Fruit fly (Drosophila melanogaster): ENCODE measurements around the gene Or98b.

The Or98b gene

DNA sequence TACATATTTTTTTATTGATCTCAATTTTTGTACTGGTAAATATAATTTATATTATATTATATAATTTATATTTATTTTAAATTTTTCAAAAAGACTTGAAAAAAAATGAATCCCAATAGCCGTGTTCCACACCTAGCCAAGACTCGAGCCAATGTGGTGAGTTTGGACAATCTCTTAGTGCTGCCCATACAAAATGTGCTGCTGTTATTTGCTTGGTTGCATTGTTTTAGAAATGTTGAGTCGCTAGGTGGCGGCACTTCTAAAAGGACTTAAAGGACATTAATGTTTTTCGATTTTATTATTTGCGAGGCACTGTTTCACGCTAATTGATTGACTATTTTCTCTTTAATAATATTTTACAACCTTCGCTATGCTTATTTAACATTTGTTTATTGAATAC, 6.8 kb upstream of the Or98b start (continued):
- TF ChIP-seq chinmo (GFP tag; IDR thresholded peaks at IDR 0.05; ENCODE audit: partially characterized antibody) (no peak), da (GFP tag; optimal IDR thresholded peaks at IDR 0.05) (no peak), ssp (GFP tag; IDR thresholded peaks at IDR 0.05) (no peak), trh (GFP tag; optimal IDR thresholded peaks at IDR 0.05) (no peak), gsb (GFP tag; IDR thresholded peaks at IDR 0.05) (no peak), CG17361 (GFP tag; IDR thresholded peaks at IDR 0.05) (0 out of 3 replicates have a peak, but pooled peaks have one; percentile 32), CG17802 (tag; optimal IDR thresholded peaks at IDR 0.05) (no peak), Dll (GFP tag; IDR thresholded peaks at IDR 0.05; ENCODE audit: partially characterized antibody) (no peak), nau (GFP tag; optimal IDR thresholded peaks at IDR 0.05) (peak; percentile 1), CG8089 (GFP tag; optimal IDR thresholded peaks at IDR 0.05) (no peak), CG15514 (GFP tag; optimal IDR thresholded peaks at IDR 0.05) (peak; percentile 49), CG2129 (GFP tag; IDR thresholded peaks at IDR 0.05; ENCODE audit: partially characterized antibody) (no peak), CTCF (GFP tag; optimal IDR thresholded peaks at IDR 0.05) (peak; percentile 93), vnd (GFP tag; IDR thresholded peaks at IDR 0.05; ENCODE audit: partially characterized antibody) (no peak), CG6654 (GFP tag; optimal IDR thresholded peaks at IDR 0.05) (no peak), CG7963 (GFP tag; IDR thresholded peaks at IDR 0.05; ENCODE audit: partially characterized antibody) (no peak), CG10565 (GFP tag; optimal IDR thresholded peaks at IDR 0.05) (no peak), CG17912 (GFP tag; optimal IDR thresholded peaks at IDR 0.05) (no peak), CG12236 (GFP tag; optimal IDR thresholded peaks at IDR 0.05) (no peak), CG8944 (GFP tag; optimal IDR thresholded peaks at IDR 0.05) (no peak), tgo (GFP tag; IDR thresholded peaks at IDR 0.05) (no peak), Meics (GFP tag; optimal IDR thresholded peaks at IDR 0.05) (no peak), Dek (tag; optimal IDR thresholded peaks at IDR 0.05) (peak; percentile 21), wdn (GFP tag; IDR thresholded peaks at IDR 0.05) (no peak), eve (GFP tag; optimal IDR thresholded peaks at IDR 0.05) (no peak), Ets97D (GFP tag; optimal IDR thresholded peaks at IDR 0.05) (peak; percentile 45), ewg (GFP tag; optimal IDR thresholded peaks at IDR 0.05) (peak; percentile 16), HmgD (GFP tag; optimal IDR thresholded peaks at IDR 0.05) (peak; percentile 54), Taf1 (GFP tag; IDR thresholded peaks at IDR 0.05) (no peak), bcd (GFP tag; optimal IDR thresholded peaks at IDR 0.05) (no peak), bowl (GFP tag; IDR thresholded peaks at IDR 0.05) (no peak), CG12659 (GFP tag; optimal IDR thresholded peaks at IDR 0.05) (no peak), CG14441 (GFP tag; IDR thresholded peaks at IDR 0.05) (no peak), CG1603 (tag; optimal IDR thresholded peaks at IDR 0.05) (peak; percentile 49), CG12744 (GFP tag; optimal IDR thresholded peaks at IDR 0.05) (peak; percentile 39), nmo (GFP tag; optimal IDR thresholded peaks at IDR 0.05) (peak; percentile 32), ato (GFP tag; IDR thresholded peaks at IDR 0.05; ENCODE audit: partially characterized antibody) (0 out of 2 replicates have a peak, but pooled peaks have one; percentile 13), CG18011 (GFP tag; optimal IDR thresholded peaks at IDR 0.05) (no peak), CG12219 (GFP tag; optimal IDR thresholded peaks at IDR 0.05) (no peak)

DNA sequence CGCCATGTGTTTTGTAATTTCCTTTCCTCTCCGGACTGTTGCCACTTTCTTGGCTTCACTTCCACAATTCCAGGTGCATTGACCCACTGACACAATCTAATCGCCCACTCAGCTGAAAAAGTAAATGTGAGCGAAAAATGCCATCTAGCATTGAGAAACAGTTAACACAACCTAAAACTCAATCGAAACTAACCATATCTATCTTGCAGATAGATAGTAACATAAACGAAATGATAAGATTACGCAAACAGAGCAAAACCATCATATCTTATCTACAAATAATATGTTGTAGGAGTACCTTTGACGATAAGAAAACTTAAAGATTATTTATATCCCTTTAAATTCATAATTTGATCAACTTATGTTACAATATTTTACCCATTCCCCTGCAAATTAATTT, 7.6 kb downstream of the Or98b start:
- no peak for TF ChIP-seq CG11560 (tag; IDR thresholded peaks at IDR 0.05)
- peak; percentile 63 for TF ChIP-seq exex (tag; optimal IDR thresholded peaks at IDR 0.05)
- no peak for TF ChIP-seq ato (GFP tag; IDR thresholded peaks at IDR 0.05; ENCODE audit: partially characterized antibody)
- peak; percentile 94 for TF ChIP-seq GATAe (GFP tag; conservative IDR thresholded peaks at IDR 0.05)
- TF ChIP-seq sd (tag; optimal IDR thresholded peaks at IDR 0.05) = peak; percentile 36
- TF ChIP-seq h (optimal IDR thresholded peaks at IDR 0.05) = no peak
- TF ChIP-seq mirr (GFP tag; optimal IDR thresholded peaks at IDR 0.05) = peak; percentile 41
